Worm (Caenorhabditis elegans): Measurements from ENCODE around the gene C29E4.14.

The C29E4.14 gene

ce11 chrIII:7896925-7897324 is 23.0 kb upstream of the C29E4.14 start, which contains the start of gene ZK688.10:
Gene ZK688.10 (minus strand): TSS chrIII:7897025.
- TF ChIP-seq efl-3 (GFP tag; optimal IDR thresholded peaks at IDR 0.05) (no peak), Y116A8C.19 (tag; optimal IDR thresholded peaks at IDR 0.05; ENCODE audit: borderline replicate concordance) (no peak), F16B12.6 (tag; optimal IDR thresholded peaks at IDR 0.05) (no peak), unc-62 (GFP tag; optimal IDR thresholded peaks at IDR 0.05) (no peak), hlh-4 (tag; optimal IDR thresholded peaks at IDR 0.05) (no peak), ama-1 (optimal IDR thresholded peaks at IDR 0.05) (no peak), grh-1 (GFP tag; IDR thresholded peaks at IDR 0.05) (no peak), nhr-47 (tag; optimal IDR thresholded peaks at IDR 0.05) (no peak), ceh-88 (GFP tag; IDR thresholded peaks at IDR 0.05) (no peak), nhr-90 (tag; optimal IDR thresholded peaks at IDR 0.05; ENCODE audit: poor library complexity) (no peak), unc-30 (tag; optimal IDR thresholded peaks at IDR 0.05) (no peak)

- peak; percentile 22 for TF ChIP-seq C16A3.4 (tag; optimal IDR thresholded peaks at IDR 0.05)
- TF ChIP-seq fkh-4 (tag; optimal IDR thresholded peaks at IDR 0.05; ENCODE audit: borderline replicate concordance), result no peak
- peak in 5 of 6 experiments; percentile 27 to 85 (median 48) for TF ChIP-seq elt-3 (tag; optimal IDR thresholded peaks at IDR 0.05)
- peak; percentile 55 for TF ChIP-seq blmp-1 (tag; optimal IDR thresholded peaks at IDR 0.05)
- TF ChIP-seq egl-13 (tag; optimal IDR thresholded peaks at IDR 0.05), result no peak
- TF ChIP-seq egl-27 (tag; optimal IDR thresholded peaks at IDR 0.05), result no peak
- TF ChIP-seq dpl-1 (GFP tag; optimal IDR thresholded peaks at IDR 0.05), result peak in 1 of 3 experiments; percentile 9
- TF ChIP-seq F16B12.6 (tag; optimal IDR thresholded peaks at IDR 0.05), result no peak
- TF ChIP-seq nhr-20 (tag; optimal IDR thresholded peaks at IDR 0.05), result peak; percentile 81
- peak; percentile 1 for TF ChIP-seq nhr-237 (tag; optimal IDR thresholded peaks at IDR 0.05)
- peak; percentile 57 for TF ChIP-seq lin-14 (GFP tag; optimal IDR thresholded peaks at IDR 0.05)
- TF ChIP-seq nhr-71 (tag; optimal IDR thresholded peaks at IDR 0.05), result peak; percentile 75
- peak; percentile 80 for TF ChIP-seq nhr-19 (GFP tag; conservative IDR thresholded peaks at IDR 0.05)
- TF ChIP-seq Y116A8C.19 (tag; optimal IDR thresholded peaks at IDR 0.05; ENCODE audit: borderline replicate concordance), result no peak
- peak; percentile 25 to 88 for TF ChIP-seq lsy-2 (tag; optimal IDR thresholded peaks at IDR 0.05)
- TF ChIP-seq nhr-90 (tag; optimal IDR thresholded peaks at IDR 0.05; ENCODE audit: poor library complexity), result peak; percentile 71
- TF ChIP-seq ces-1 (GFP tag; optimal IDR thresholded peaks at IDR 0.05), result no peak
- no peak for TF ChIP-seq fkh-10 (GFP tag; optimal IDR thresholded peaks at IDR 0.05)
- peak; percentile 36 for TF ChIP-seq nhr-47 (tag; optimal IDR thresholded peaks at IDR 0.05)
- TF ChIP-seq snu-23 (GFP tag; optimal IDR thresholded peaks at IDR 0.05), result peak; percentile 58
- no peak for TF ChIP-seq lin-39 (tag; optimal IDR thresholded peaks at IDR 0.05)
- no peak for TF ChIP-seq unc-30 (tag; optimal IDR thresholded peaks at IDR 0.05)
- no peak for TF ChIP-seq lin-13 (GFP tag; optimal IDR thresholded peaks at IDR 0.05)
- no peak for TF ChIP-seq irx-1 (tag; optimal IDR thresholded peaks at IDR 0.05)
- TF ChIP-seq grh-1 (GFP tag; IDR thresholded peaks at IDR 0.05), result peak; percentile 83
- no peak for TF ChIP-seq isw-1 (GFP tag; IDR thresholded peaks at IDR 0.05)
- TF ChIP-seq efl-1 (optimal IDR thresholded peaks at IDR 0.05), result no peak
- TF ChIP-seq efl-1 (GFP tag; optimal IDR thresholded peaks at IDR 0.05 in 1 of 2), result peak in 1 of 2 experiments; percentile 87
- TF ChIP-seq lin-35 (GFP tag; optimal IDR thresholded peaks at IDR 0.05), result peak in 1 of 2 experiments; percentile 49
- TF ChIP-seq tbx-2 (tag; optimal IDR thresholded peaks at IDR 0.05), result peak; percentile 62
- peak; percentile 95 for TF ChIP-seq nhr-85 (tag)
- no peak for TF ChIP-seq lin-15B (tag; optimal IDR thresholded peaks at IDR 0.05)
Measured at ce11 chrIII:7897733-7898132, 22.2 kb upstream of the C29E4.14 start.

ce11 chrIII:7900733-7901132 is 19.2 kb upstream of the C29E4.14 start, which contains the start of gene best-24:
Gene best-24 (plus strand): TSS chrIII:7901033.
- peak; percentile 18 for TF ChIP-seq snu-23 (GFP tag; optimal IDR thresholded peaks at IDR 0.05)
- peak; percentile 23 for TF ChIP-seq blmp-1 (tag; optimal IDR thresholded peaks at IDR 0.05)
- peak; percentile 17 for TF ChIP-seq lin-14 (GFP tag; optimal IDR thresholded peaks at IDR 0.05)
- TF ChIP-seq nhr-84 (tag; optimal IDR thresholded peaks at IDR 0.05), result no peak
- TF ChIP-seq lir-3 (tag; optimal IDR thresholded peaks at IDR 0.05; ENCODE audit: poor library complexity), result no peak
- no peak for TF ChIP-seq efl-1 (optimal IDR thresholded peaks at IDR 0.05)
- peak in 1 of 2 experiments; percentile 87 for TF ChIP-seq efl-1 (GFP tag; optimal IDR thresholded peaks at IDR 0.05 in 1 of 2)
- TF ChIP-seq lin-35 (GFP tag; optimal IDR thresholded peaks at IDR 0.05), result peak in 1 of 2 experiments; percentile 10
